Worm (Caenorhabditis elegans): ENCODE data around the gene Y54F10BM.21.

DNA sequence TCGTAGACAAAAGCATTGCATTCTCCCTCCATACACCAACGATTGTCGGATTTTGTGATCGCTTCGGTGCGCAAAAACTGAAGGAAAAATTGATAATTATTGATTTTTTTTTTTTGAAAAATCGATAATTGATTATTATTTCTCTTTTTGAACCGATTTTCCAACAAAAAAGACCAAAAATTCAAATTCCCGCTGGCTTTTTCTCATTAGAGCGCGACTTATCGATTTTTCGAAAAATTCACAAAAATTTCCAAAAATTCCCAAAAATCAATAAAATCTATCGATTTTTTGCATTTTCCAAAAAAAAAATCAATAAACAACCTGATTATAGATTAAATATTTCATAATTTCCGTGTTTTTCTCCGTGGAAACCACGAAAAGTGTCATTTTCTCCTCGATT, 51.7 kb downstream of the Y54F10BM.21 start:
- no peak for TF ChIP-seq flt-1 (GFP tag; IDR thresholded peaks at IDR 0.05)
- no peak for TF ChIP-seq ets-7 (tag; optimal IDR thresholded peaks at IDR 0.05)

All from whole organism, early embryonic.